Fruit fly (Drosophila melanogaster): Measurements from ENCODE around the gene Hsc70-4.

Gene Hsc70-4

dm6 chr3R:15197373-15197772 is 45.1 kb upstream of the Hsc70-4 start (continued):
- TF ChIP-seq MTF-1 (GFP tag; optimal IDR thresholded peaks at IDR 0.05; ENCODE audit: borderline replicate concordance) (no peak), Ets97D (GFP tag; optimal IDR thresholded peaks at IDR 0.05) (no peak), repo (GFP tag; optimal IDR thresholded peaks at IDR 0.05) (no peak), sob (GFP tag; IDR thresholded peaks at IDR 0.05) (no peak), CG3838 (GFP tag; optimal IDR thresholded peaks at IDR 0.05) (no peak)

dm6 chr3R:15198052-15198793 is 44.3 kb upstream of the Hsc70-4 start:
- no peak for TF ChIP-seq ro (GFP tag; IDR thresholded peaks at IDR 0.05)
- no peak for TF ChIP-seq gfzf (GFP tag; optimal IDR thresholded peaks at IDR 0.05)
- no peak for TF ChIP-seq Gug (GFP tag; IDR thresholded peaks at IDR 0.05)
- peak; percentile 65 for TF ChIP-seq CG34376 (GFP tag; optimal IDR thresholded peaks at IDR 0.05)
- TF ChIP-seq bsh (GFP tag; optimal IDR thresholded peaks at IDR 0.05), result no peak
- TF ChIP-seq Mad (GFP tag; optimal IDR thresholded peaks at IDR 0.05), result no peak
- no peak for TF ChIP-seq CG10959 (GFP tag; IDR thresholded peaks at IDR 0.05)
- no peak for TF ChIP-seq CG4820 (GFP tag; optimal IDR thresholded peaks at IDR 0.05)
- TF ChIP-seq CG8290 (GFP tag; optimal IDR thresholded peaks at IDR 0.05), result no peak
- peak in 1 of 2 experiments; percentile 8 for TF ChIP-seq CG8290 (tag; optimal IDR thresholded peaks at IDR 0.05)
- peak; percentile 80 for TF ChIP-seq Deaf1 (tag; optimal IDR thresholded peaks at IDR 0.05)
- TF ChIP-seq so (GFP tag; IDR thresholded peaks at IDR 0.05), result no peak
- no peak for TF ChIP-seq CG10147 (GFP tag; optimal IDR thresholded peaks at IDR 0.05)
- TF ChIP-seq CG10366 (GFP tag; IDR thresholded peaks at IDR 0.05), result no peak
- TF ChIP-seq CG11504 (tag; optimal IDR thresholded peaks at IDR 0.05), result no peak
- peak; percentile 92 for TF ChIP-seq mirr (GFP tag; optimal IDR thresholded peaks at IDR 0.05)
- TF ChIP-seq CG8388 (GFP tag; optimal IDR thresholded peaks at IDR 0.05), result no peak
- peak; percentile 16 for TF ChIP-seq Med (GFP tag)
- TF ChIP-seq corto (GFP tag; optimal IDR thresholded peaks at IDR 0.05), result no peak
- TF ChIP-seq Eip74EF (GFP tag; optimal IDR thresholded peaks at IDR 0.05), result no peak
- no peak for TF ChIP-seq Oli (tag; optimal IDR thresholded peaks at IDR 0.05)
- no peak for TF ChIP-seq yki (optimal IDR thresholded peaks at IDR 0.05)
- TF ChIP-seq Hr39 (optimal IDR thresholded peaks at IDR 0.05), result no peak
- TF ChIP-seq sd (tag; optimal IDR thresholded peaks at IDR 0.05), result peak; percentile 36
- TF ChIP-seq Blimp-1 (GFP tag; optimal IDR thresholded peaks at IDR 0.05), result no peak
- TF ChIP-seq Bgb (GFP tag; IDR thresholded peaks at IDR 0.05; ENCODE audit: partially characterized antibody), result 0 out of 2 replicates have a peak, but pooled peaks have one; percentile 8
- no peak for TF ChIP-seq HLH54F (GFP tag; optimal IDR thresholded peaks at IDR 0.05)
- no peak for TF ChIP-seq CG8281 (tag; optimal IDR thresholded peaks at IDR 0.05)
- TF ChIP-seq al (GFP tag; IDR thresholded peaks at IDR 0.05), result no peak
- TF ChIP-seq MBD-R2 (GFP tag; IDR thresholded peaks at IDR 0.05), result 0 out of 2 replicates have a peak, but pooled peaks have one; percentile 8
- no peak for TF ChIP-seq Taf1 (GFP tag; IDR thresholded peaks at IDR 0.05)
- no peak for TF ChIP-seq CG7928 (GFP tag; optimal IDR thresholded peaks at IDR 0.05)
- TF ChIP-seq crc (GFP tag; optimal IDR thresholded peaks at IDR 0.05), result no peak
- peak; percentile 56; the same call in 1 of the 3 replicates for TF ChIP-seq z (GFP tag; IDR thresholded peaks at IDR 0.05)
- no peak for TF ChIP-seq sim (GFP tag; IDR thresholded peaks at IDR 0.05)
- TF ChIP-seq HmgZ (tag; optimal IDR thresholded peaks at IDR 0.05), result peak; percentile 19
- no peak for TF ChIP-seq Sry-δ (GFP tag; optimal IDR thresholded peaks at IDR 0.05)
- TF ChIP-seq lab (GFP tag; optimal IDR thresholded peaks at IDR 0.05), result peak; percentile 40
- TF ChIP-seq CG13624 (GFP tag; optimal IDR thresholded peaks at IDR 0.05), result no peak
- TF ChIP-seq CG6175 (GFP tag; IDR thresholded peaks at IDR 0.05), result 0 out of 3 replicates have a peak, but pooled peaks have one; percentile 27
- no peak for TF ChIP-seq CG31388 (GFP tag; optimal IDR thresholded peaks at IDR 0.05)
- TF ChIP-seq Lhr (GFP tag; optimal IDR thresholded peaks at IDR 0.05), result no peak
- TF ChIP-seq Camta (GFP tag; optimal IDR thresholded peaks at IDR 0.05), result no peak
- peak; percentile 26 for TF ChIP-seq gro (GFP tag; optimal IDR thresholded peaks at IDR 0.05)
